Worm (Caenorhabditis elegans): Measurements from ENCODE around the gene evl-20.

DNA sequence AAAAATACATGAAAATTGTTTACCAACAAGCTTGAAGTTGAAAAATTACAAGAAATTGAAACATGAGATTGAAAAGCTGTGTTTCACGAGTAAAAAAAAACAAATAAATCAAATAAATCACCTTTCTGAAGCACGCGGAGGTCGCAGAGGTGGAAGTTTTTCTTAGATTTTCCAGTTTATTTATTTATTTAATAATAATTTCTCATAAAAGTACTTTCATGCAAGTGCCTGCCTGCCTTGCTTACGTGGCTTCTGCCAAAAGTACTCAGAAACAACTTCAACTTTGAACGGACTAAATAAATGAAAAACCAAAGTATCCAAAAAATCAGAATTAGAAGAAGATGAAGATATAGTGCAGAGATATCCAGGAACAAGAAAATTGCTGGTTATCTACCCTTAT, 12.2 kb upstream of the evl-20 start, which contains the start of gene acp-2:
- TF ChIP-seq dao-5 (tag; optimal IDR thresholded peaks at IDR 0.05) (no peak), him-1 (tag; optimal IDR thresholded peaks at IDR 0.05) (no peak)
